Fruit fly (Drosophila melanogaster) whole organism, embryonic: ENCODE data around the gene Trim9.

Source experiments
- Abd-B ChIP-seq: fragments of 200-800 bp; sonication (Bioruptor generic); optimal IDR thresholded peaks from 2 replicates; lab custom pipeline; 2018; ENCODE audit warnings: missing biosample characterization, mild to moderate bottlenecking, missing genetic modification characterization, moderate library complexity
- Atf3 ChIP-seq: fragments of 200-800 bp; sonication (Bioruptor generic); optimal IDR thresholded peaks from 3 replicates; lab custom pipeline; 2016; ENCODE audit warnings: missing biosample characterization, missing genetic modification characterization
- CG1024 ChIP-seq: fragments of 200-800 bp; sonication (Bioruptor generic); IDR thresholded peaks from 2 replicates; pipeline ENCODE4 v1.3.6; 2022; ENCODE audit warnings: missing biosample characterization, missing genetic modification characterization
- CG10366 ChIP-seq: fragments of 200-800 bp; sonication (Bioruptor generic); IDR thresholded peaks from 2 replicates; pipeline ENCODE4 v1.3.6; 2022; ENCODE audit warnings: missing biosample characterization, missing genetic modification characterization
- CG10654 ChIP-seq: fragments of 200-800 bp; sonication (Bioruptor generic); optimal IDR thresholded peaks from 2 replicates; lab custom pipeline; 2016; ENCODE audit warnings: missing biosample characterization, missing genetic modification characterization
- CG11695 ChIP-seq: fragments of 200-800 bp; sonication (Bioruptor generic); IDR thresholded peaks from 3 replicates; pipeline ENCODE4 v1.3.6; 2022; ENCODE audit warnings: missing biosample characterization, missing genetic modification characterization
- CG11696 ChIP-seq: fragments of 200-800 bp; sonication (Bioruptor generic); IDR thresholded peaks from 2 replicates; pipeline ENCODE4 v1.3.6; 2022; ENCODE audit warnings: missing biosample characterization, missing genetic modification characterization
- CG12155 ChIP-seq: fragments of 200-800 bp; sonication (Bioruptor generic); optimal IDR thresholded peaks from 3 replicates; lab custom pipeline; 2016; ENCODE audit warnings: missing biosample characterization, missing genetic modification characterization
- CG1233 ChIP-seq: fragments of 200-800 bp; sonication (Bioruptor generic); optimal IDR thresholded peaks from 4 replicates; lab custom pipeline; 2018; ENCODE audit warnings: missing biosample characterization, mild to moderate bottlenecking, missing genetic modification characterization
- CG14860 ChIP-seq: fragments of 200-800 bp; sonication (Bioruptor generic); IDR thresholded peaks from 3 replicates; pipeline ENCODE4 v1.3.6; 2022; ENCODE audit warnings: missing biosample characterization, missing genetic modification characterization; ENCODE audit not compliant: partially characterized antibody
- CG14965 ChIP-seq: fragments of 200-800 bp; sonication (Bioruptor generic); optimal IDR thresholded peaks from 2 replicates; lab custom pipeline; 2016; ENCODE audit warnings: missing biosample characterization, missing genetic modification characterization, borderline replicate concordance
- CG2129 ChIP-seq: fragments of 200-800 bp; sonication (Bioruptor generic); IDR thresholded peaks from 2 replicates; pipeline ENCODE4 v1.3.6; 2022; ENCODE audit warnings: missing biosample characterization, missing genetic modification characterization; ENCODE audit not compliant: partially characterized antibody
- CG3065 ChIP-seq: fragments of 200-800 bp; sonication (Bioruptor generic); optimal IDR thresholded peaks from 2 replicates; lab custom pipeline; 2016; ENCODE audit warnings: missing biosample characterization, missing genetic modification characterization
- CG6272 ChIP-seq: fragments of 200-800 bp; sonication (Bioruptor generic); IDR thresholded peaks from 2 replicates; pipeline ENCODE4 v1.3.6; 2022; ENCODE audit warnings: missing biosample characterization, missing genetic modification characterization
- CG6689 ChIP-seq: fragments of 200-800 bp; sonication (Bioruptor generic); IDR thresholded peaks from 2 replicates; pipeline ENCODE4 v1.3.6; 2022; ENCODE audit warnings: missing biosample characterization, missing genetic modification characterization
- CG7357 ChIP-seq: fragments of 200-800 bp; sonication (Bioruptor generic); IDR thresholded peaks from 3 replicates; pipeline ENCODE4 v1.3.6; 2022; ENCODE audit warnings: missing biosample characterization, missing genetic modification characterization
- CG7963 ChIP-seq: fragments of 200-800 bp; sonication (Bioruptor generic); IDR thresholded peaks from 3 replicates; pipeline ENCODE4 v1.3.6; 2022; ENCODE audit warnings: missing biosample characterization, missing genetic modification characterization; ENCODE audit not compliant: partially characterized antibody
- CG9817 ChIP-seq: fragments of 200-800 bp; sonication (Bioruptor generic); optimal IDR thresholded peaks from 2 replicates; lab custom pipeline; 2018; ENCODE audit warnings: missing biosample characterization, mild to moderate bottlenecking, missing genetic modification characterization, moderate library complexity
- CrebB ChIP-seq: fragments of 200-800 bp; sonication (Bioruptor generic); optimal IDR thresholded peaks from 3 replicates; lab custom pipeline; 2018; ENCODE audit warnings: missing biosample characterization, mild to moderate bottlenecking, missing genetic modification characterization
- ERR ChIP-seq: fragments of 200-800 bp; sonication (Bioruptor generic); optimal IDR thresholded peaks from 2 replicates; lab custom pipeline; 2016; ENCODE audit warnings: missing biosample characterization, missing genetic modification characterization
- HLHmδ ChIP-seq: fragments of 200-800 bp; sonication (Bioruptor generic); optimal IDR thresholded peaks from 2 replicates; lab custom pipeline; 2018; ENCODE audit warnings: missing biosample characterization, mild to moderate bottlenecking, missing genetic modification characterization, moderate library complexity
- Hr78 ChIP-seq, 2 experiments: fragments of 200-800 bp in 1 of 2; fragments of >200 bp in 1 of 2; sonication (Bioruptor generic) in 1 of 2; optimal IDR thresholded peaks; 2 replicates each; lab custom pipeline; 2017 to 2019; ENCODE audit warnings: missing biosample characterization in 2 of 2, missing genetic modification characterization in 2 of 2, mild to moderate bottlenecking in 1 of 2, moderate library complexity in 1 of 2
- Opbp ChIP-seq: fragments of 200-800 bp; sonication (Bioruptor generic); IDR thresholded peaks from 3 replicates; pipeline ENCODE4 v1.3.6; 2022; ENCODE audit warnings: missing biosample characterization, missing genetic modification characterization; ENCODE audit not compliant: partially characterized antibody
- Poxn ChIP-seq: fragments of 200-800 bp; sonication (Bioruptor generic); IDR thresholded peaks from 2 replicates; pipeline ENCODE4 v1.3.6; 2022; ENCODE audit warnings: missing biosample characterization, missing genetic modification characterization
- Sox100B ChIP-seq: fragments of 200-800 bp; sonication (Bioruptor generic); optimal IDR thresholded peaks from 3 replicates; lab custom pipeline; 2018; ENCODE audit warnings: missing biosample characterization, mild to moderate bottlenecking, missing genetic modification characterization
- Sox102F ChIP-seq: fragments of 200-800 bp; sonication (Bioruptor generic); optimal IDR thresholded peaks from 2 replicates; lab custom pipeline; 2018; ENCODE audit warnings: missing biosample characterization, mild to moderate bottlenecking, missing genetic modification characterization, moderate library complexity
- Sry-β ChIP-seq: fragments of 200-800 bp; sonication (Bioruptor generic); optimal IDR thresholded peaks from 2 replicates; lab custom pipeline; 2018; ENCODE audit warnings: missing biosample characterization, mild to moderate bottlenecking, missing genetic modification characterization, moderate library complexity
- Ssrp ChIP-seq: fragments of 200-800 bp; sonication (Bioruptor generic); optimal IDR thresholded peaks from 2 replicates; lab custom pipeline; 2018; ENCODE audit warnings: missing biosample characterization, mild to moderate bottlenecking, missing genetic modification characterization, moderate library complexity
- Vsx1 ChIP-seq: fragments of 200-800 bp; sonication (Bioruptor generic); optimal IDR thresholded peaks from 2 replicates; lab custom pipeline; 2017; ENCODE audit warnings: missing biosample characterization, mild to moderate bottlenecking, missing genetic modification characterization, missing genetic modification reagents
- ap ChIP-seq: fragments of 200-800 bp; sonication (Bioruptor generic); IDR thresholded peaks from 2 replicates; pipeline ENCODE4 v1.3.6; 2022; ENCODE audit warnings: missing biosample characterization, missing genetic modification characterization
- cato ChIP-seq: fragments of 200-800 bp; sonication (Bioruptor generic); optimal IDR thresholded peaks from 2 replicates; lab custom pipeline; 2016; ENCODE audit warnings: missing biosample characterization, missing genetic modification characterization, borderline replicate concordance
- chinmo ChIP-seq: fragments of 200-800 bp; sonication (Bioruptor generic); IDR thresholded peaks from 4 replicates; pipeline ENCODE4 v1.3.6; 2022; ENCODE audit warnings: missing biosample characterization, missing genetic modification characterization; ENCODE audit not compliant: partially characterized antibody
- corto ChIP-seq: fragments of 200-800 bp; sonication (Bioruptor generic); optimal IDR thresholded peaks from 2 replicates; lab custom pipeline; 2016; ENCODE audit warnings: missing biosample characterization, mild to moderate bottlenecking, missing genetic modification characterization, moderate library complexity
- crol ChIP-seq: fragments of 200-800 bp; sonication (Bioruptor generic); IDR thresholded peaks from 2 replicates; pipeline ENCODE4 v1.3.6; 2022; ENCODE audit warnings: missing biosample characterization, missing genetic modification characterization
- dimm ChIP-seq: fragments of 200-800 bp; sonication (Bioruptor generic); IDR thresholded peaks from 2 replicates; pipeline ENCODE4 v1.3.6; 2022; ENCODE audit warnings: missing biosample characterization, missing genetic modification characterization
- emc ChIP-seq: fragments of 200-800 bp; sonication (Bioruptor generic); optimal IDR thresholded peaks from 2 replicates; lab custom pipeline; 2016; ENCODE audit warnings: missing biosample characterization, missing genetic modification characterization
- fd64A ChIP-seq: fragments of 200-800 bp; sonication (Bioruptor generic); optimal IDR thresholded peaks from 3 replicates; lab custom pipeline; 2018; ENCODE audit warnings: missing biosample characterization, mild to moderate bottlenecking, missing genetic modification characterization
- fru ChIP-seq: fragments of >200 bp; optimal IDR thresholded peaks from 2 replicates; lab custom pipeline; 2017
- gcm ChIP-seq: fragments of 200-800 bp; sonication (Bioruptor generic); optimal IDR thresholded peaks from 2 replicates; lab custom pipeline; 2019; ENCODE audit warnings: missing biosample characterization, mild to moderate bottlenecking, missing genetic modification characterization, moderate library complexity
- jigr1 ChIP-seq: fragments of 200-800 bp; sonication (Bioruptor generic); IDR thresholded peaks from 3 replicates; pipeline ENCODE4 v1.3.6; 2022; ENCODE audit warnings: missing biosample characterization, missing genetic modification characterization
- mirr ChIP-seq: fragments of 200-800 bp; sonication (Bioruptor generic); optimal IDR thresholded peaks from 3 replicates; lab custom pipeline; 2018; ENCODE audit warnings: missing biosample characterization, mild to moderate bottlenecking, missing genetic modification characterization
- pnt ChIP-seq: fragments of 200-800 bp; sonication (Bioruptor generic); optimal IDR thresholded peaks from 3 replicates; lab custom pipeline; 2016; ENCODE audit warnings: missing biosample characterization, missing genetic modification characterization
- pum ChIP-seq: fragments of 200-800 bp; sonication (Bioruptor generic); optimal IDR thresholded peaks from 2 replicates; lab custom pipeline; 2016; ENCODE audit warnings: missing biosample characterization, missing genetic modification characterization
- row ChIP-seq: fragments of 200-800 bp; sonication (Bioruptor generic); IDR thresholded peaks from 3 replicates; pipeline ENCODE4 v1.3.6; 2022; ENCODE audit warnings: missing biosample characterization, missing genetic modification characterization
- sens ChIP-seq: fragments of 200-800 bp; sonication (Bioruptor generic); peaks from one replicate; lab custom pipeline; 2016; ENCODE audit warnings: missing biosample characterization, missing genetic modification characterization
- sens-2 ChIP-seq: fragments of 200-800 bp; sonication (Bioruptor generic); IDR thresholded peaks from 2 replicates; pipeline ENCODE4 v1.3.6; 2022; ENCODE audit warnings: missing biosample characterization, missing genetic modification characterization
- tgo ChIP-seq: fragments of 200-800 bp; sonication (Bioruptor generic); IDR thresholded peaks from 3 replicates; pipeline ENCODE4 v1.3.6; 2022; ENCODE audit warnings: missing biosample characterization, missing genetic modification characterization
- trh ChIP-seq: fragments of 200-800 bp; sonication (Bioruptor generic); optimal IDR thresholded peaks from 2 replicates; lab custom pipeline; 2016; ENCODE audit warnings: missing biosample characterization, missing genetic modification characterization
- twi ChIP-seq: fragments of 200-800 bp; optimal IDR thresholded peaks from 2 replicates; lab custom pipeline; 2019; ENCODE audit warnings: missing biosample characterization, mild to moderate bottlenecking, missing genetic modification characterization, moderate library complexity
- unpg ChIP-seq: fragments of 200-800 bp; sonication (Bioruptor generic); optimal IDR thresholded peaks from 3 replicates; lab custom pipeline; 2018; ENCODE audit warnings: missing biosample characterization, mild to moderate bottlenecking, missing genetic modification characterization, moderate library complexity
- yki ChIP-seq: fragments of >200 bp; optimal IDR thresholded peaks from 3 replicates; lab custom pipeline; 2018
- z ChIP-seq: fragments of 200-800 bp; sonication (Bioruptor generic); IDR thresholded peaks from 3 replicates; pipeline ENCODE4 v1.3.6; 2022; ENCODE audit warnings: missing biosample characterization, missing genetic modification characterization

The Trim9 gene

dm6 chr2L:10553692-10554091 lies 9.0 kb downstream of the Trim9 start:
- no peak for TF ChIP-seq pnt (GFP tag; lab: Kevin White, UChicago)
- TF ChIP-seq twi (tag; lab: Kevin White, UChicago), result peak; percentile 76
- TF ChIP-seq HLHmδ (GFP tag; lab: Kevin White, UChicago), result peak; percentile 15
- peak; percentile 49; the same call in 1 of the 2 replicates for TF ChIP-seq CG6689 (GFP tag; lab: Robert Waterston, UW)
- no peak for TF ChIP-seq Poxn
- no peak for TF ChIP-seq Opbp (GFP tag; lab: Robert Waterston, UW)
- TF ChIP-seq CG1024, result no peak
- TF ChIP-seq chinmo (GFP tag; lab: Robert Waterston, UW), result 0 out of 4 replicates have a peak, but pooled peaks have one; percentile 17
- peak; percentile 5 for TF ChIP-seq Vsx1
- TF ChIP-seq ap (GFP tag; lab: Robert Waterston, UW), result no peak
- no peak for TF ChIP-seq pum (GFP tag; lab: Kevin White, UChicago)
- TF ChIP-seq row (GFP tag; lab: Robert Waterston, UW), result no peak
- TF ChIP-seq jigr1 (GFP tag; lab: Robert Waterston, UW), result no peak
- TF ChIP-seq sens, result peak; percentile 37
- TF ChIP-seq Sry-β (GFP tag; lab: Kevin White, UChicago), result no peak
- peak; percentile 6 for TF ChIP-seq gcm (GFP tag; lab: Kevin White, UChicago)
- peak; percentile 20 for TF ChIP-seq Abd-B (GFP tag; lab: Kevin White, UChicago)

DNA sequence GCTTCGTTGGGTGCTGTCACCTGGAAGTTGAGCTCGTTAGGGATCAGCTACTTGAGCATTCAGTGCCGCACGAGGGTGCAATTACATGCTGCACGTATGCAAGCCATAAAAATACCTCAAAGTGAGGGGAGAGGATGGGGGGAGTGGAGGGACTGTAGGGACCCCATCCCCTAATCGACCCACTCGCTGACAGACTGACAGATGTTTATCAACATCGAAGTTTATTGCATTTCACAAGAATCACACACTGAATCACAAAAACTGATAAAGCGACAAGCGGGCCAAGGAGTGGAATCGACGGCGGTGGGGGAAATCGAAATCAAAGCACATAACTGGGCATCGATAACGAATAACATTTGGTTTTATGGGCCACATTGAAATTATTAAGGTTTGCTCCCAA lies 10.0 kb downstream of the Trim9 start:
- TF ChIP-seq fd64A (GFP tag; lab: Kevin White, UChicago), result no peak
- no peak for TF ChIP-seq Ssrp (tag; lab: Kevin White, UChicago)
- TF ChIP-seq CG10366 (GFP tag; lab: Robert Waterston, UW), result 0 out of 2 replicates have a peak, but pooled peaks have one; percentile 8
- no peak for TF ChIP-seq Sox102F (GFP tag; lab: Kevin White, UChicago)
- TF ChIP-seq CG10654 (GFP tag; lab: Kevin White, UChicago), result no peak
- peak; percentile 86 for TF ChIP-seq crol (GFP tag; lab: Robert Waterston, UW)
- TF ChIP-seq CG12155 (GFP tag; lab: Kevin White, UChicago), result no peak
- peak; percentile 83 for TF ChIP-seq sens-2 (GFP tag; lab: Robert Waterston, UW)
- TF ChIP-seq emc (GFP tag; lab: Kevin White, UChicago), result no peak
- no peak for TF ChIP-seq CG1233 (GFP tag; lab: Kevin White, UChicago)
- no peak for TF ChIP-seq CG14860
- no peak for TF ChIP-seq unpg
- no peak for TF ChIP-seq ERR (GFP tag; lab: Kevin White, UChicago)
- no peak for TF ChIP-seq CG3065
- TF ChIP-seq tgo (GFP tag; lab: Robert Waterston, UW), result no peak
- TF ChIP-seq Sox100B (GFP tag; lab: Kevin White, UChicago), result no peak
- no peak for TF ChIP-seq trh (GFP tag; lab: Kevin White, UChicago)
- TF ChIP-seq corto (GFP tag; lab: Kevin White, UChicago), result no peak
- no peak for TF ChIP-seq CG6272 (GFP tag; lab: Robert Waterston, UW)
- no peak for TF ChIP-seq CG2129 (GFP tag; lab: Robert Waterston, UW)
- TF ChIP-seq z (GFP tag; lab: Robert Waterston, UW), result no peak
- no peak for TF ChIP-seq dimm (GFP tag; lab: Robert Waterston, UW)
- no peak for TF ChIP-seq CG11696 (GFP tag; lab: Robert Waterston, UW)
- no peak for TF ChIP-seq CG11695 (GFP tag; lab: Robert Waterston, UW)
- TF ChIP-seq CrebB (tag; lab: Kevin White, UChicago), result no peak
- no peak for TF ChIP-seq CG14965 (GFP tag; lab: Kevin White, UChicago)
- TF ChIP-seq mirr (GFP tag; lab: Kevin White, UChicago), result peak; percentile 7
- TF ChIP-seq Hr78 (GFP tag; optimal IDR thresholded peaks at IDR 0.05; lab: Kevin White, UChicago), result no peak
- no peak for TF ChIP-seq Atf3 (GFP tag; lab: Kevin White, UChicago)
- TF ChIP-seq yki, result no peak
- TF ChIP-seq fru (lab: Kevin White, UChicago), result no peak
- no peak for TF ChIP-seq cato
- TF ChIP-seq CG7963 (GFP tag; lab: Robert Waterston, UW), result no peak
- TF ChIP-seq CG9817 (tag; lab: Kevin White, UChicago), result no peak
- TF ChIP-seq CG7357, result no peak
